Fruit fly (Drosophila melanogaster) whole organism, embryonic: ENCODE results near the gene CG8765.

Experiments used
- Atf-2 ChIP-seq: fragments of 200-800 bp; sonication (Bioruptor generic); optimal IDR thresholded peaks from 2 replicates; lab custom pipeline; 2016; ENCODE audit warnings: missing biosample characterization, missing genetic modification characterization
- CG10366 ChIP-seq: fragments of 200-800 bp; sonication (Bioruptor generic); IDR thresholded peaks from 2 replicates; pipeline ENCODE4 v1.3.6; 2022; ENCODE audit warnings: missing biosample characterization, missing genetic modification characterization
- CG11504 ChIP-seq: fragments of 200-800 bp; sonication (Bioruptor generic); optimal IDR thresholded peaks from 3 replicates; lab custom pipeline; 2019; ENCODE audit warnings: missing biosample characterization, mild to moderate bottlenecking, missing genetic modification characterization, moderate library complexity
- CG11723 ChIP-seq: fragments of 200-800 bp; sonication (Bioruptor generic); optimal IDR thresholded peaks from 2 replicates; lab custom pipeline; 2017; ENCODE audit warnings: missing biosample characterization, mild to moderate bottlenecking, missing genetic modification characterization
- CG1647 ChIP-seq: fragments of 200-800 bp; sonication (Bioruptor generic); optimal IDR thresholded peaks from 3 replicates; lab custom pipeline; 2016; ENCODE audit warnings: missing biosample characterization, missing genetic modification characterization
- CG17385 ChIP-seq: fragments of 200-800 bp; sonication (Bioruptor generic); optimal IDR thresholded peaks from 3 replicates; lab custom pipeline; 2018; ENCODE audit warnings: missing biosample characterization, mild to moderate bottlenecking, missing genetic modification characterization
- CG18764 ChIP-seq: fragments of 200-800 bp; sonication (Bioruptor generic); optimal IDR thresholded peaks from 3 replicates; lab custom pipeline; 2016; ENCODE audit warnings: missing biosample characterization, missing genetic modification characterization
- CG2678 ChIP-seq: fragments of 200-800 bp; sonication (Bioruptor generic); optimal IDR thresholded peaks from 3 replicates; lab custom pipeline; 2019; ENCODE audit warnings: missing biosample characterization, mild to moderate bottlenecking, missing genetic modification characterization, moderate library complexity
- CG2712 ChIP-seq: fragments of 200-800 bp; optimal IDR thresholded peaks from 3 replicates; lab custom pipeline; 2019; ENCODE audit warnings: missing biosample characterization, mild to moderate bottlenecking, missing genetic modification characterization, moderate library complexity
- CG2875 ChIP-seq: fragments of 200-800 bp; sonication (Bioruptor generic); optimal IDR thresholded peaks from 2 replicates; lab custom pipeline; 2017; ENCODE audit warnings: missing biosample characterization, mild to moderate bottlenecking, missing genetic modification characterization, missing genetic modification reagents
- CG3847 ChIP-seq: fragments of 200-800 bp; sonication (Bioruptor generic); IDR thresholded peaks from 2 replicates; pipeline ENCODE4 v1.3.6; 2022; ENCODE audit warnings: missing biosample characterization, missing genetic modification characterization
- CG5245 ChIP-seq: fragments of 200-800 bp; sonication (Bioruptor generic); optimal IDR thresholded peaks from 3 replicates; lab custom pipeline; 2016; ENCODE audit warnings: missing biosample characterization, missing genetic modification characterization
- CG6765 ChIP-seq: fragments of 200-800 bp; sonication (Bioruptor generic); optimal IDR thresholded peaks from 3 replicates; lab custom pipeline; 2017; ENCODE audit warnings: missing biosample characterization, mild to moderate bottlenecking, missing genetic modification characterization
- CG7556 ChIP-seq: fragments of 200-800 bp; sonication (Bioruptor generic); optimal IDR thresholded peaks from 2 replicates; lab custom pipeline; 2017; ENCODE audit warnings: missing biosample characterization, mild to moderate bottlenecking, missing genetic modification characterization
- CG7839 ChIP-seq: fragments of 200-800 bp; sonication (Bioruptor generic); optimal IDR thresholded peaks from 3 replicates; lab custom pipeline; 2018; ENCODE audit warnings: missing biosample characterization, mild to moderate bottlenecking, missing genetic modification characterization, moderate library complexity
- CG8359 ChIP-seq: fragments of 200-800 bp; sonication (Bioruptor generic); optimal IDR thresholded peaks from 2 replicates; lab custom pipeline; 2017; ENCODE audit warnings: missing biosample characterization, mild to moderate bottlenecking, missing genetic modification characterization, borderline replicate concordance
- CG8924 ChIP-seq: fragments of 200-800 bp; optimal IDR thresholded peaks from 3 replicates; lab custom pipeline; 2019; ENCODE audit warnings: missing biosample characterization, mild to moderate bottlenecking, missing genetic modification characterization, moderate library complexity
- CG9817 ChIP-seq: fragments of 200-800 bp; sonication (Bioruptor generic); optimal IDR thresholded peaks from 2 replicates; lab custom pipeline; 2018; ENCODE audit warnings: missing biosample characterization, mild to moderate bottlenecking, missing genetic modification characterization, moderate library complexity
- D19A ChIP-seq: fragments of 200-800 bp; optimal IDR thresholded peaks from 3 replicates; lab custom pipeline; 2019; ENCODE audit warnings: missing biosample characterization, mild to moderate bottlenecking, missing genetic modification characterization, moderate library complexity
- Hsf ChIP-seq: fragments of 200-800 bp; sonication (Bioruptor generic); optimal IDR thresholded peaks from 3 replicates; lab custom pipeline; 2016; ENCODE audit warnings: missing biosample characterization, missing genetic modification characterization
- Mrtf ChIP-seq: fragments of 200-800 bp; sonication (Bioruptor generic); IDR thresholded peaks from 3 replicates; pipeline ENCODE4 v1.3.6; 2022; ENCODE audit warnings: missing biosample characterization, missing genetic modification characterization
- Nf-YC ChIP-seq: fragments of 200-800 bp; optimal IDR thresholded peaks from 3 replicates; lab custom pipeline; 2019; ENCODE audit warnings: missing biosample characterization, mild to moderate bottlenecking, missing genetic modification characterization, moderate library complexity
- Side ChIP-seq: fragments of 200-800 bp; sonication (Bioruptor generic); optimal IDR thresholded peaks from 2 replicates; lab custom pipeline; 2016; ENCODE audit warnings: missing biosample characterization, missing genetic modification characterization
- Spps ChIP-seq: fragments of 200-800 bp; sonication (Bioruptor generic); optimal IDR thresholded peaks from 2 replicates; lab custom pipeline; 2018; ENCODE audit warnings: missing biosample characterization, mild to moderate bottlenecking, missing genetic modification characterization
- Sry-δ ChIP-seq: fragments of 200-800 bp; sonication (Bioruptor generic); optimal IDR thresholded peaks from 2 replicates; lab custom pipeline; 2016; ENCODE audit warnings: missing biosample characterization, missing genetic modification characterization
- al ChIP-seq: fragments of 200-800 bp; sonication (Bioruptor generic); IDR thresholded peaks from 2 replicates; pipeline ENCODE4 v1.3.6; 2022; ENCODE audit warnings: missing biosample characterization, missing genetic modification characterization
- bsh ChIP-seq, 2 experiments: fragments of 200-800 bp; sonication (Bioruptor generic); optimal IDR thresholded peaks; 2 replicates each; lab custom pipeline; 2017 to 2018; ENCODE audit warnings: mild to moderate bottlenecking in 2 of 2, missing biosample characterization in 2 of 2, missing genetic modification characterization in 2 of 2, moderate library complexity in 1 of 2
- chif ChIP-seq, 2 experiments: fragments of 200-800 bp; sonication (Bioruptor generic); optimal IDR thresholded peaks; 3 replicates each; lab custom pipeline; 2016; ENCODE audit warnings: missing biosample characterization in 2 of 2, missing genetic modification characterization in 2 of 2
- dmrt11E ChIP-seq: fragments of 200-800 bp; sonication (Bioruptor generic); optimal IDR thresholded peaks from 3 replicates; lab custom pipeline; 2018; ENCODE audit warnings: missing biosample characterization, mild to moderate bottlenecking, missing genetic modification characterization, moderate library complexity
- dpn ChIP-seq, 2 experiments: fragments of 200-800 bp; sonication (Bioruptor generic); optimal IDR thresholded peaks; 3 replicates each; lab custom pipeline; 2016; ENCODE audit warnings: missing biosample characterization in 2 of 2, missing genetic modification characterization in 2 of 2
- esg ChIP-seq: fragments of 200-800 bp; sonication (Bioruptor generic); conservative IDR thresholded peaks from 2 replicates; pipeline ENCODE4 v1.3.6; 2022; ENCODE audit warnings: missing biosample characterization, missing genetic modification characterization
- fd96Cb ChIP-seq: fragments of 200-800 bp; sonication (Bioruptor generic); optimal IDR thresholded peaks from 2 replicates; lab custom pipeline; 2018; ENCODE audit warnings: missing biosample characterization, mild to moderate bottlenecking, missing genetic modification characterization, moderate library complexity
- gsb-n ChIP-seq: fragments of 200-800 bp; sonication (Bioruptor generic); optimal IDR thresholded peaks from 3 replicates; lab custom pipeline; 2018; ENCODE audit warnings: missing biosample characterization, mild to moderate bottlenecking, missing genetic modification characterization
- klu ChIP-seq: fragments of 200-800 bp; sonication (Bioruptor generic); IDR thresholded peaks from 2 replicates; pipeline ENCODE4 v1.3.6; 2022; ENCODE audit warnings: missing biosample characterization, missing genetic modification characterization
- lola ChIP-seq, 3 experiments: fragments of >200 bp in 2 of 3; fragments of 200-800 bp in 1 of 3; sonication (Bioruptor generic) in 1 of 3; optimal IDR thresholded peaks; 2 replicates each; lab custom pipeline; 2017 to 2019; ENCODE audit warnings: missing biosample characterization in 3 of 3, missing genetic modification characterization in 3 of 3, mild to moderate bottlenecking in 1 of 3, moderate library complexity in 1 of 3
- nmo ChIP-seq: fragments of 200-800 bp; sonication (Bioruptor generic); optimal IDR thresholded peaks from 2 replicates; lab custom pipeline; 2018; ENCODE audit warnings: missing biosample characterization, mild to moderate bottlenecking, missing genetic modification characterization, moderate library complexity
- org-1 ChIP-seq: fragments of 200-800 bp; sonication (Bioruptor generic); optimal IDR thresholded peaks from 2 replicates; lab custom pipeline; 2017; ENCODE audit warnings: missing biosample characterization, missing genetic modification characterization
- pan ChIP-seq, 4 experiments: fragments of >200 bp in 3 of 4; fragments of 200-800 bp in 1 of 4; sonication (Bioruptor generic) in 1 of 4; optimal IDR thresholded peaks in 3 of 4; IDR thresholded peaks in 1 of 4; 2 replicates each; pipeline versions ENCODE4 v1.3.6 to Lab custom; 2017 to 2022; ENCODE audit warnings: missing biosample characterization in 2 of 4, missing genetic modification characterization in 2 of 4, mixed read lengths in 1 of 4
- pho ChIP-seq: fragments of 200-800 bp; sonication (Bioruptor generic); optimal IDR thresholded peaks from 2 replicates; lab custom pipeline; 2016; ENCODE audit warnings: missing biosample characterization, missing genetic modification characterization
- pita ChIP-seq: fragments of 200-800 bp; sonication (Bioruptor generic); optimal IDR thresholded peaks from 2 replicates; lab custom pipeline; 2017; ENCODE audit warnings: missing biosample characterization, mild to moderate bottlenecking, missing genetic modification characterization
- ranshi ChIP-seq: fragments of 200-800 bp; sonication (Bioruptor generic); IDR thresholded peaks from 2 replicates; pipeline ENCODE4 v1.3.6; 2022; ENCODE audit warnings: missing biosample characterization, missing genetic modification characterization
- sd ChIP-seq: fragments of 200-800 bp; sonication (Bioruptor generic); optimal IDR thresholded peaks from 3 replicates; lab custom pipeline; 2018; ENCODE audit warnings: missing biosample characterization, mild to moderate bottlenecking, missing genetic modification characterization, moderate library complexity
- sens ChIP-seq: fragments of 200-800 bp; sonication (Bioruptor generic); peaks from one replicate; lab custom pipeline; 2016; ENCODE audit warnings: missing biosample characterization, missing genetic modification characterization
- so ChIP-seq: fragments of 200-800 bp; sonication (Bioruptor generic); IDR thresholded peaks from 3 replicates; pipeline ENCODE4 v1.3.6; 2022; ENCODE audit warnings: missing biosample characterization, missing genetic modification characterization
- sob ChIP-seq: fragments of 200-800 bp; sonication (Bioruptor generic); IDR thresholded peaks from 2 replicates; pipeline ENCODE4 v1.3.6; 2022; ENCODE audit warnings: missing biosample characterization, missing genetic modification characterization
- ssp ChIP-seq: fragments of 200-800 bp; sonication (Bioruptor generic); IDR thresholded peaks from 2 replicates; pipeline ENCODE4 v1.3.6; 2022; ENCODE audit warnings: missing biosample characterization, missing genetic modification characterization
- tap ChIP-seq: fragments of 200-800 bp; optimal IDR thresholded peaks from 3 replicates; lab custom pipeline; 2019; ENCODE audit warnings: missing biosample characterization, mild to moderate bottlenecking, missing genetic modification characterization, moderate library complexity
- trem ChIP-seq: fragments of 200-800 bp; optimal IDR thresholded peaks from 3 replicates; lab custom pipeline; 2019; ENCODE audit warnings: missing biosample characterization, mild to moderate bottlenecking, missing genetic modification characterization, moderate library complexity
- vvl ChIP-seq: fragments of 200-800 bp; sonication (Bioruptor generic); IDR thresholded peaks from 2 replicates; pipeline ENCODE4 v1.3.6; 2022; ENCODE audit warnings: missing biosample characterization, missing genetic modification characterization

CG8765 gene

dm6 chr3L:19655923-19656322 lies 31.2 kb downstream of the CG8765 start (continued):
- peak; percentile 25 for TF ChIP-seq CG8359 (GFP tag; lab: Kevin White, UChicago)
- TF ChIP-seq pho (GFP tag; lab: Kevin White, UChicago) = no peak
- peak; percentile 42 for TF ChIP-seq CG11723 (GFP tag; lab: Kevin White, UChicago)
- TF ChIP-seq Spps (tag; lab: Kevin White, UChicago) = peak; percentile 30
- TF ChIP-seq CG5245 (GFP tag; lab: Kevin White, UChicago) = peak; percentile 1
- peak; percentile 63 for TF ChIP-seq CG8924 (tag; lab: Kevin White, UChicago)
- TF ChIP-seq sob (GFP tag; lab: Robert Waterston, UW) = no peak
- peak; percentile 57; the same call in 2 of the 3 replicates for TF ChIP-seq Mrtf (GFP tag; lab: Robert Waterston, UW)
- TF ChIP-seq nmo = peak; percentile 59
- peak; percentile 54 for TF ChIP-seq CG3847 (GFP tag; lab: Robert Waterston, UW)
- peak; percentile 48 for TF ChIP-seq CG6765
- peak; percentile 34 for TF ChIP-seq Hsf (GFP tag; lab: Kevin White, UChicago)
- TF ChIP-seq vvl (GFP tag; lab: Robert Waterston, UW) = peak; percentile 80
- TF ChIP-seq dpn (GFP tag; optimal IDR thresholded peaks at IDR 0.05; lab: Kevin White, UChicago) = peak in 1 of 2 experiments; percentile 20
- peak; percentile 12; the same call in 1 of the 2 replicates for TF ChIP-seq ranshi
- no peak for TF ChIP-seq Sry-δ
- peak; percentile 24 for TF ChIP-seq CG9817
- TF ChIP-seq dmrt11E (tag; lab: Kevin White, UChicago) = peak; percentile 67
- peak; percentile 35 for TF ChIP-seq gsb-n (tag; lab: Kevin White, UChicago)
- TF ChIP-seq pita = no peak
- TF ChIP-seq Nf-YC (tag; lab: Kevin White, UChicago) = peak; percentile 22
- no peak for TF ChIP-seq Side (GFP tag; lab: Kevin White, UChicago)
- peak; percentile 53 for TF ChIP-seq esg (GFP tag; lab: Robert Waterston, UW)
- TF ChIP-seq lola (GFP tag; optimal IDR thresholded peaks at IDR 0.05; lab: Kevin White, UChicago) = peak in 1 of 3 experiments; percentile 67
- 0 out of 2 replicates have a peak, but pooled peaks have one; percentile 21 for TF ChIP-seq ssp (GFP tag; lab: Robert Waterston, UW)
- peak; percentile 20; the same call in 1 of the 2 replicates for TF ChIP-seq CG10366 (GFP tag; lab: Robert Waterston, UW)
- peak; percentile 41 for TF ChIP-seq tap (tag; lab: Kevin White, UChicago)
- no peak for TF ChIP-seq sd (tag; lab: Kevin White, UChicago)
- TF ChIP-seq CG2678 (tag; lab: Kevin White, UChicago) = peak; percentile 72
- TF ChIP-seq pan (optimal IDR thresholded peaks at IDR 0.05; lab: Kevin White, UChicago) = no peak
- TF ChIP-seq pan (GFP tag; optimal IDR thresholded peaks at IDR 0.05 in 1 of 2, IDR thresholded peaks at IDR 0.05 in 1 of 2) = peak in 1 of 2 experiments; percentile 48
- TF ChIP-seq so (GFP tag; lab: Robert Waterston, UW) = peak; percentile 65; the same call in 1 of the 3 replicates
- TF ChIP-seq org-1 (GFP tag; lab: Kevin White, UChicago) = peak; percentile 47
- TF ChIP-seq chif (GFP tag; optimal IDR thresholded peaks at IDR 0.05; lab: Kevin White, UChicago) = peak in 1 of 2 experiments; percentile 23
- no peak for TF ChIP-seq Atf-2
- peak; percentile 8 for TF ChIP-seq CG1647 (GFP tag; lab: Kevin White, UChicago)
- TF ChIP-seq klu (GFP tag; lab: Robert Waterston, UW) = 0 out of 2 replicates have a peak, but pooled peaks have one; percentile 34
- peak; percentile 61 for TF ChIP-seq CG2875 (GFP tag; lab: Kevin White, UChicago)
- TF ChIP-seq CG18764 (GFP tag; lab: Kevin White, UChicago) = no peak
- peak; percentile 29 for TF ChIP-seq trem (tag; lab: Kevin White, UChicago)
- peak; percentile 73 for TF ChIP-seq CG11504 (tag; lab: Kevin White, UChicago)
- peak in 1 of 2 experiments; percentile 70 for TF ChIP-seq bsh (GFP tag; optimal IDR thresholded peaks at IDR 0.05; lab: Kevin White, UChicago)
- TF ChIP-seq CG7556 (GFP tag; lab: Kevin White, UChicago) = peak; percentile 63
- peak; percentile 61 for TF ChIP-seq fd96Cb (tag; lab: Kevin White, UChicago)
- 0 out of 2 replicates have a peak, but pooled peaks have one; percentile 8 for TF ChIP-seq al (GFP tag; lab: Robert Waterston, UW)
- peak; percentile 68 for TF ChIP-seq CG7839
- peak; percentile 38 for TF ChIP-seq CG17385 (GFP tag; lab: Kevin White, UChicago)
- TF ChIP-seq D19A (tag; lab: Kevin White, UChicago) = peak; percentile 55
- TF ChIP-seq CG2712 (tag; lab: Kevin White, UChicago) = peak; percentile 77
- TF ChIP-seq sens (GFP tag; lab: Kevin White, UChicago) = peak; percentile 91
